Fruit fly (Drosophila melanogaster) whole organism, prepupa: ENCODE data around the gene CG45067.

ENCODE experiments used
- Blimp-1 ChIP-seq: fragments of 200-800 bp; sonication (Bioruptor generic); optimal IDR thresholded peaks from 3 replicates; lab custom pipeline; 2017; ENCODE audit warnings: missing biosample characterization, missing genetic modification characterization, mild to moderate bottlenecking, moderate library complexity, missing genetic modification reagents
- CG10631 ChIP-seq: fragments of 200-800 bp; sonication (Bioruptor generic); optimal IDR thresholded peaks from 2 replicates; lab custom pipeline; 2016; ENCODE audit warnings: missing biosample characterization, missing genetic modification characterization
- CG11294 ChIP-seq: fragments of 200-800 bp; sonication (Bioruptor generic); IDR thresholded peaks from 2 replicates; pipeline ENCODE4 v1.3.6; 2022; ENCODE audit warnings: missing biosample characterization, missing genetic modification characterization
- CG11762 ChIP-seq: fragments of 200-800 bp; sonication (Bioruptor generic); optimal IDR thresholded peaks from 3 replicates; lab custom pipeline; 2016; ENCODE audit warnings: missing biosample characterization, missing genetic modification characterization; ENCODE audit not compliant: insufficient read depth
- CG11902 ChIP-seq: fragments of 200-800 bp; sonication (Bioruptor generic); optimal IDR thresholded peaks from 3 replicates; lab custom pipeline; 2016; ENCODE audit warnings: missing biosample characterization, missing genetic modification characterization
- CG15336 ChIP-seq: fragments of 200-800 bp; sonication (Bioruptor generic); IDR thresholded peaks from 2 replicates; pipeline ENCODE4 v1.3.6; 2022; ENCODE audit warnings: missing biosample characterization, missing genetic modification characterization
- CG1621 ChIP-seq: fragments of 200-800 bp; sonication (Bioruptor generic); optimal IDR thresholded peaks from 3 replicates; lab custom pipeline; 2018; ENCODE audit warnings: missing biosample characterization, mild to moderate bottlenecking, missing genetic modification characterization
- CG16779 ChIP-seq: fragments of 200-800 bp; sonication (Bioruptor generic); optimal IDR thresholded peaks from 3 replicates; lab custom pipeline; 2017; ENCODE audit warnings: missing biosample characterization, mild to moderate bottlenecking, missing genetic modification characterization
- CG3032 ChIP-seq: fragments of 200-800 bp; optimal IDR thresholded peaks from 2 replicates; lab custom pipeline; 2019; ENCODE audit warnings: missing biosample characterization, mild to moderate bottlenecking, missing genetic modification characterization, moderate library complexity
- CG32006 ChIP-seq: fragments of 200-800 bp; sonication (Bioruptor generic); optimal IDR thresholded peaks from 3 replicates; lab custom pipeline; 2017; ENCODE audit warnings: missing biosample characterization, mild to moderate bottlenecking, missing genetic modification characterization
- CG34406 ChIP-seq: fragments of 200-800 bp; sonication (Bioruptor generic); optimal IDR thresholded peaks from 3 replicates; lab custom pipeline; 2016; ENCODE audit warnings: missing biosample characterization, missing genetic modification characterization
- CG3919 ChIP-seq: fragments of 200-800 bp; sonication (Bioruptor generic); optimal IDR thresholded peaks from 3 replicates; lab custom pipeline; 2016; ENCODE audit warnings: missing biosample characterization, missing genetic modification characterization
- CG6163 ChIP-seq: fragments of 200-800 bp; sonication (Bioruptor generic); IDR thresholded peaks from 3 replicates; pipeline ENCODE4 v1.3.6; 2022; ENCODE audit warnings: missing biosample characterization, missing genetic modification characterization
- CG6276 ChIP-seq: fragments of 200-800 bp; sonication (Bioruptor generic); optimal IDR thresholded peaks from 2 replicates; lab custom pipeline; 2017; ENCODE audit warnings: missing biosample characterization, mild to moderate bottlenecking, missing genetic modification characterization
- CG6792 ChIP-seq: fragments of 200-800 bp; sonication (Bioruptor generic); optimal IDR thresholded peaks from 3 replicates; lab custom pipeline; 2016; ENCODE audit warnings: missing biosample characterization, missing genetic modification characterization
- CG6808 ChIP-seq: fragments of 200-800 bp; sonication (Bioruptor generic); optimal IDR thresholded peaks from 3 replicates; lab custom pipeline; 2017; ENCODE audit warnings: missing biosample characterization, missing genetic modification characterization, mild to moderate bottlenecking, moderate library complexity, missing genetic modification reagents
- CG6854 ChIP-seq: fragments of 200-800 bp; sonication (Bioruptor generic); optimal IDR thresholded peaks from 2 replicates; lab custom pipeline; 2017; ENCODE audit warnings: missing biosample characterization, mild to moderate bottlenecking, missing genetic modification characterization
- CG7368 ChIP-seq: fragments of 200-800 bp; sonication (Bioruptor generic); optimal IDR thresholded peaks from 3 replicates; lab custom pipeline; 2016; ENCODE audit warnings: missing biosample characterization, missing genetic modification characterization
- CG8119 ChIP-seq: fragments of 200-800 bp; sonication (Bioruptor generic); IDR thresholded peaks from 3 replicates; pipeline ENCODE4 v1.3.6; 2022; ENCODE audit warnings: missing biosample characterization, missing genetic modification characterization
- CG8319 ChIP-seq: fragments of 200-800 bp; sonication (Bioruptor generic); optimal IDR thresholded peaks from 3 replicates; lab custom pipeline; 2016; ENCODE audit warnings: missing biosample characterization, missing genetic modification characterization
- CG8632 ChIP-seq: fragments of 200-800 bp; sonication (Bioruptor generic); optimal IDR thresholded peaks from 3 replicates; lab custom pipeline; 2016; ENCODE audit warnings: missing biosample characterization, missing genetic modification characterization
- CG9139 ChIP-seq: fragments of 200-800 bp; sonication (Bioruptor generic); optimal IDR thresholded peaks from 3 replicates; lab custom pipeline; 2017; ENCODE audit warnings: missing biosample characterization, mild to moderate bottlenecking, missing genetic modification characterization
- Eip78C ChIP-seq: fragments of 200-800 bp; sonication (Bioruptor generic); peaks from one replicate; lab custom pipeline; 2016; ENCODE audit warnings: missing biosample characterization, missing genetic modification characterization
- Eip93F ChIP-seq: fragments of 200-800 bp; sonication (Bioruptor generic); optimal IDR thresholded peaks from 2 replicates; lab custom pipeline; 2016; ENCODE audit warnings: missing biosample characterization, mild to moderate bottlenecking, missing genetic modification characterization
- Ets21C ChIP-seq: fragments of 200-800 bp; sonication (Bioruptor generic); optimal IDR thresholded peaks from 3 replicates; lab custom pipeline; 2016; ENCODE audit warnings: missing biosample characterization, missing genetic modification characterization
- Gug ChIP-seq: fragments of 200-800 bp; sonication (Bioruptor generic); IDR thresholded peaks from 2 replicates; pipeline ENCODE4 v1.3.6; 2022; ENCODE audit warnings: missing biosample characterization, missing genetic modification characterization
- Hr38 ChIP-seq: sonication (Bioruptor generic); optimal IDR thresholded peaks from 2 replicates; lab custom pipeline; 2016; ENCODE audit warnings: missing biosample characterization, missing genetic modification characterization
- Hr39 ChIP-seq: fragments of 200-800 bp; sonication (Bioruptor generic); optimal IDR thresholded peaks from 2 replicates; lab custom pipeline; 2016; ENCODE audit warnings: missing biosample characterization, missing genetic modification characterization
- Hr4 ChIP-seq: fragments of 200-800 bp; sonication (Bioruptor generic); optimal IDR thresholded peaks from 3 replicates; lab custom pipeline; 2016; ENCODE audit warnings: missing biosample characterization, missing genetic modification characterization
- Lpt ChIP-seq: fragments of 200-800 bp; sonication (Bioruptor generic); optimal IDR thresholded peaks from 3 replicates; lab custom pipeline; 2016; ENCODE audit warnings: missing biosample characterization, missing genetic modification characterization
- Met ChIP-seq: fragments of 200-800 bp; sonication (Bioruptor generic); optimal IDR thresholded peaks from 3 replicates; lab custom pipeline; 2016; ENCODE audit warnings: missing biosample characterization, missing genetic modification characterization
- OdsH ChIP-seq: fragments of 200-800 bp; sonication (Bioruptor generic); optimal IDR thresholded peaks from 3 replicates; lab custom pipeline; 2016; ENCODE audit warnings: missing biosample characterization, missing genetic modification characterization
- Smox ChIP-seq: fragments of 200-800 bp; sonication (Bioruptor generic); optimal IDR thresholded peaks from 3 replicates; lab custom pipeline; 2016; ENCODE audit warnings: missing biosample characterization, missing genetic modification characterization
- Sox102F ChIP-seq: fragments of 200-800 bp; sonication (Bioruptor generic); optimal IDR thresholded peaks from 2 replicates; lab custom pipeline; 2016; ENCODE audit warnings: missing biosample characterization, mild to moderate bottlenecking, missing genetic modification characterization
- Sox14 ChIP-seq: fragments of 200-800 bp; sonication (Bioruptor generic); optimal IDR thresholded peaks from 3 replicates; lab custom pipeline; 2016; ENCODE audit warnings: missing biosample characterization, missing genetic modification characterization
- achi ChIP-seq: fragments of 200-800 bp; sonication (Bioruptor generic); optimal IDR thresholded peaks from 3 replicates; lab custom pipeline; 2016; ENCODE audit warnings: missing biosample characterization, missing genetic modification characterization
- cyc ChIP-seq: fragments of 200-800 bp; sonication (Bioruptor generic); optimal IDR thresholded peaks from 3 replicates; lab custom pipeline; 2016; ENCODE audit warnings: missing biosample characterization, missing genetic modification characterization
- dac ChIP-seq: fragments of 200-800 bp; sonication (Bioruptor generic); optimal IDR thresholded peaks from 2 replicates; lab custom pipeline; 2017; ENCODE audit warnings: missing biosample characterization, mild to moderate bottlenecking, missing genetic modification characterization
- dsx ChIP-seq: fragments of 200-800 bp; optimal IDR thresholded peaks from 3 replicates; lab custom pipeline; 2019; ENCODE audit warnings: missing biosample characterization, mild to moderate bottlenecking, missing genetic modification characterization, moderate library complexity; ENCODE audit not compliant: poor library complexity, severe bottlenecking
- eg ChIP-seq: fragments of 200-800 bp; sonication (Bioruptor generic); IDR thresholded peaks from 3 replicates; pipeline ENCODE4 v1.3.6; 2022; ENCODE audit warnings: missing biosample characterization, missing genetic modification characterization
- fd59A ChIP-seq: fragments of 200-800 bp; sonication (Bioruptor generic); optimal IDR thresholded peaks from 2 replicates; lab custom pipeline; 2017; ENCODE audit warnings: missing biosample characterization, mild to moderate bottlenecking, missing genetic modification characterization, missing genetic modification reagents
- fd85E ChIP-seq: fragments of 200-800 bp; sonication (Bioruptor generic); optimal IDR thresholded peaks from 3 replicates; lab custom pipeline; 2016; ENCODE audit warnings: missing biosample characterization, missing genetic modification characterization
- fkh ChIP-seq: fragments of 200-800 bp; sonication (Bioruptor generic); optimal IDR thresholded peaks from 3 replicates; lab custom pipeline; 2017; ENCODE audit warnings: missing biosample characterization, mild to moderate bottlenecking, missing genetic modification characterization, moderate library complexity
- lz ChIP-seq: fragments of 200-800 bp; sonication (Bioruptor generic); optimal IDR thresholded peaks from 3 replicates; lab custom pipeline; 2016; ENCODE audit warnings: missing biosample characterization, missing genetic modification characterization
- net ChIP-seq: fragments of 200-800 bp; sonication (Bioruptor generic); optimal IDR thresholded peaks from 3 replicates; lab custom pipeline; 2016; ENCODE audit warnings: missing biosample characterization, missing genetic modification characterization
- salr ChIP-seq, 2 experiments: fragments of 200-800 bp; sonication (Bioruptor generic); optimal IDR thresholded peaks; 3 replicates each; lab custom pipeline; 2016 to 2018; ENCODE audit warnings: missing biosample characterization in 2 of 2, missing genetic modification characterization in 2 of 2, mild to moderate bottlenecking in 1 of 2
- svp ChIP-seq: fragments of 200-800 bp; sonication (Bioruptor generic); peaks from one replicate; lab custom pipeline; 2016; ENCODE audit warnings: missing biosample characterization, missing genetic modification characterization
- topi ChIP-seq: fragments of 200-800 bp; sonication (Bioruptor generic); optimal IDR thresholded peaks from 3 replicates; lab custom pipeline; 2016; ENCODE audit warnings: missing biosample characterization, missing genetic modification characterization

Gene CG45067

DNA sequence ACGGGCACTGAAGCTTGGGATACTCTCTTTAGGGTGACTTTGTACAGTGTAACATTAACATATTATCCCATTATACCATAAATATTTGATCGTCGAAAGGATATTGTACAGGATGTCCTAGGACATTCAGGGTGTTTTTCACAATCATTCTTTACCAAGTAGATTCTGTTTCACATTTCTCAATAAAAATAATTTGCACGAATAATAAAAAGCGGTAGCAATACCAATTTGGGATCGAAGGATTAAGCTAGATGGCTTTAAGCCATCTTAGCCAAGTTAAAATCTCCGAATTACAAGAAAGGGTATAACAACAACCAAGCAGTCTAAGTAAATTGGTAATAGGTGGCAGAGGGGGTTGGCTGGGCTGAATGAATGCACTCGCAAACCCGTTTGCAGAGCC is 39.9 kb downstream of the CG45067 start (continued):
- TF ChIP-seq CG6808 (GFP tag; lab: Kevin White, UChicago), result peak; percentile 48
- no peak for TF ChIP-seq CG1621 (tag; lab: Kevin White, UChicago)
- peak; percentile 62 for TF ChIP-seq cyc (GFP tag; lab: Kevin White, UChicago)
- peak; percentile 91 for TF ChIP-seq Eip78C (GFP tag; lab: Kevin White, UChicago)
- peak; percentile 15 to 50 for TF ChIP-seq salr (GFP tag; optimal IDR thresholded peaks at IDR 0.05; lab: Kevin White, UChicago)
- TF ChIP-seq Hr38 (GFP tag; lab: Kevin White, UChicago), result no peak
- TF ChIP-seq Smox, result peak; percentile 72
- peak; percentile 6 for TF ChIP-seq Hr4 (GFP tag; lab: Kevin White, UChicago)
- TF ChIP-seq CG9139 (GFP tag; lab: Kevin White, UChicago), result no peak
- peak; percentile 8; the same call in 1 of the 3 replicates for TF ChIP-seq CG6163 (GFP tag; lab: Robert Waterston, UW)
- TF ChIP-seq net, result peak; percentile 13
- TF ChIP-seq svp (GFP tag; lab: Kevin White, UChicago), result peak; percentile 88
- TF ChIP-seq Blimp-1 (GFP tag; lab: Kevin White, UChicago), result peak; percentile 27
- peak; percentile 61 for TF ChIP-seq CG32006 (GFP tag; lab: Kevin White, UChicago)
- peak; percentile 52 for TF ChIP-seq CG11902 (GFP tag; lab: Kevin White, UChicago)
- no peak for TF ChIP-seq Gug (GFP tag; lab: Robert Waterston, UW)
- TF ChIP-seq CG10631 (GFP tag; lab: Kevin White, UChicago), result peak; percentile 56
- peak; percentile 55 for TF ChIP-seq CG6792 (GFP tag; lab: Kevin White, UChicago)
- no peak for TF ChIP-seq eg (GFP tag; lab: Robert Waterston, UW)
- TF ChIP-seq fkh, result no peak
- peak; percentile 51 for TF ChIP-seq CG8632 (GFP tag; lab: Kevin White, UChicago)
- no peak for TF ChIP-seq fd85E (GFP tag; lab: Kevin White, UChicago)
- TF ChIP-seq Ets21C (GFP tag; lab: Kevin White, UChicago), result peak; percentile 57
- peak; percentile 66 for TF ChIP-seq Sox14 (GFP tag; lab: Kevin White, UChicago)
- TF ChIP-seq CG11762 (GFP tag; lab: Kevin White, UChicago), result peak; percentile 7

DNA sequence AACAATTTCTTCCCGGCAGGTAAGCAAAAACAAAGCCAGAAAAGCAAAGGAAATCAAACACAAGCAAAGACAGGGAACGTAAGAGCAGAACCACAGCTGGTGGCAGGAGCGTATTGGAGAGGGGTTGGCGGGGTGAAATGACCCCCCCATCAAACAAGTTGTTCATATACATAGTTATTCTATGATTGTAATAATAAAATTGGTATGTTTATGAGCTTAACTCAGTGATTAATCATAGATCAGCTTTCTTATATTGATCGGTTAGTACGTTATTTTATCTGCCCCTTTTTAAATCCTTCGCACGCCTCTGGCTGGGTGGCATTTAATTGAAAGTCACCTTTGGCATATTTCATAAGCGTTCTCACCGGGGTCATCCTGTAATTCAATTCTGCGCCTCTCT is 40.8 kb downstream of the CG45067 start:
- TF ChIP-seq CG6163 (GFP tag; lab: Robert Waterston, UW) (peak; percentile 53), CG11294 (GFP tag; lab: Robert Waterston, UW) (no peak), CG7368 (GFP tag; lab: Kevin White, UChicago) (no peak), OdsH (GFP tag; lab: Kevin White, UChicago) (peak; percentile 49), Gug (GFP tag; lab: Robert Waterston, UW) (no peak; the same call in 1 of the 2 replicates), achi (GFP tag; lab: Kevin White, UChicago) (peak; percentile 55), Met (GFP tag; lab: Kevin White, UChicago) (peak; percentile 61), eg (GFP tag; lab: Robert Waterston, UW) (no peak; the same call in 2 of the 3 replicates), salr (GFP tag; optimal IDR thresholded peaks at IDR 0.05; lab: Kevin White, UChicago) (no peak), CG34406 (GFP tag; lab: Kevin White, UChicago) (peak; percentile 30), topi (GFP tag; lab: Kevin White, UChicago) (peak; percentile 56), CG15336 (GFP tag; lab: Robert Waterston, UW) (0 out of 2 replicates have a peak, but pooled peaks have one; percentile 20), fd59A (peak; percentile 46), CG3032 (tag; lab: Kevin White, UChicago) (peak; percentile 48), lz (GFP tag; lab: Kevin White, UChicago) (peak; percentile 51), dac (GFP tag; lab: Kevin White, UChicago) (no peak), CG8632 (GFP tag; lab: Kevin White, UChicago) (peak; percentile 49), svp (GFP tag; lab: Kevin White, UChicago) (peak; percentile 87), Smox (peak; percentile 48), CG6854 (GFP tag; lab: Kevin White, UChicago) (no peak), cyc (GFP tag; lab: Kevin White, UChicago) (peak; percentile 51), CG9139 (GFP tag; lab: Kevin White, UChicago) (peak; percentile 10), dsx (peak; percentile 42), CG6276 (GFP tag; lab: Kevin White, UChicago) (peak; percentile 37), CG8319 (GFP tag; lab: Kevin White, UChicago) (no peak), fkh (no peak), Sox102F (GFP tag; lab: Kevin White, UChicago) (peak; percentile 29), Hr4 (GFP tag; lab: Kevin White, UChicago) (peak; percentile 0), CG1621 (tag; lab: Kevin White, UChicago) (peak; percentile 55), CG8119 (GFP tag; lab: Robert Waterston, UW) (peak; percentile 39; the same call in 1 of the 3 replicates), CG16779 (tag; lab: Kevin White, UChicago) (no peak), Ets21C (GFP tag; lab: Kevin White, UChicago) (peak; percentile 42), Lpt (GFP tag; lab: Kevin White, UChicago) (no peak), Eip93F (GFP tag; lab: Kevin White, UChicago) (no peak), CG3919 (peak; percentile 64), Hr39 (GFP tag; lab: Kevin White, UChicago) (peak; percentile 48)
